Worm (Caenorhabditis elegans) whole organism, L1 larva: ENCODE measurements around the gene srj-5.

Experiments
- C34B4.2 ChIP-seq: sonication (generic microtip); optimal IDR thresholded peaks from 2 replicates; lab custom pipeline; 2017; ENCODE audit warnings: mild to moderate bottlenecking, missing genetic modification characterization, missing compliant biosample characterization
- F16B12.6 ChIP-seq: fragments of 150-350 bp; optimal IDR thresholded peaks from 2 replicates; lab custom pipeline; 2014; ENCODE audit warnings: missing biosample characterization, missing genetic modification characterization
- Y116A8C.19 ChIP-seq: sonication (generic microtip); optimal IDR thresholded peaks from 2 replicates; lab custom pipeline; 2016; ENCODE audit warnings: missing compliant biosample characterization, missing genetic modification characterization, borderline replicate concordance
- aha-1 ChIP-seq: fragments of 150-350 bp; optimal IDR thresholded peaks from 2 replicates; lab custom pipeline; 2014; ENCODE audit warnings: missing biosample characterization, missing genetic modification characterization
- alr-1 ChIP-seq: fragments of 200-800 bp; sonication (Bioruptor generic); optimal IDR thresholded peaks from 2 replicates; lab custom pipeline; 2018; ENCODE audit warnings: borderline replicate concordance, mild to moderate bottlenecking, missing genetic modification characterization, missing compliant biosample characterization
- aly-2 ChIP-seq: fragments of 150-350 bp; optimal IDR thresholded peaks from 2 replicates; lab custom pipeline; 2014; ENCODE audit warnings: missing biosample characterization, missing genetic modification characterization
- blmp-1 ChIP-seq: fragments of 150-350 bp; optimal IDR thresholded peaks from 2 replicates; lab custom pipeline; 2014; ENCODE audit warnings: missing biosample characterization, missing genetic modification characterization
- ceh-63 ChIP-seq: fragments of 200-800 bp; sonication (Bioruptor generic); optimal IDR thresholded peaks from 2 replicates; lab custom pipeline; 2018; ENCODE audit warnings: mild to moderate bottlenecking, missing genetic modification characterization, missing compliant biosample characterization
- ceh-82 ChIP-seq, 3 experiments: fragments of 150-350 bp in 1 of 3; sonication (generic microtip) in 2 of 3; optimal IDR thresholded peaks; 2 replicates each; lab custom pipeline; 2014 to 2017; ENCODE audit warnings: missing biosample characterization in 3 of 3, missing genetic modification characterization in 3 of 3
- ceh-88 ChIP-seq: fragments of 200-800 bp; sonication (Bioruptor generic); IDR thresholded peaks from 2 replicates; pipeline ENCODE4 v1.3.6; 2022; ENCODE audit warnings: missing genetic modification characterization, missing compliant biosample characterization
- ceh-90 ChIP-seq: sonication (generic microtip); optimal IDR thresholded peaks from 2 replicates; lab custom pipeline; 2016; ENCODE audit warnings: missing genetic modification characterization, missing compliant biosample characterization
- ces-1 ChIP-seq: fragments of 150-350 bp; optimal IDR thresholded peaks from 2 replicates; lab custom pipeline; 2014; ENCODE audit warnings: missing biosample characterization, missing genetic modification reagents, missing genetic modification characterization
- dpl-1 ChIP-seq, 3 experiments: fragments of 150-350 bp in 2 of 3; sonication (generic microtip) in 1 of 3; optimal IDR thresholded peaks; 2 replicates each; lab custom pipeline; 2014 to 2017; ENCODE audit warnings: missing biosample characterization in 3 of 3, missing genetic modification characterization in 3 of 3, missing genetic modification reagents in 3 of 3
- dsc-1 ChIP-seq: sonication (generic microtip); optimal IDR thresholded peaks from 2 replicates; lab custom pipeline; 2016; ENCODE audit warnings: mild to moderate bottlenecking, missing genetic modification characterization, missing compliant biosample characterization
- efl-1 ChIP-seq, 4 experiments: fragments of 150-350 bp; optimal IDR thresholded peaks in 3 of 4; peaks in 1 of 4; 1 replicate in 1 of 4; 2 replicates in 3 of 4; lab custom pipeline; 2014; ENCODE audit warnings: missing biosample characterization in 2 of 4, missing genetic modification characterization in 2 of 4, missing genetic modification reagents in 2 of 4
- efl-3 ChIP-seq: fragments of 200-800 bp; sonication (Bioruptor generic); optimal IDR thresholded peaks from 2 replicates; lab custom pipeline; 2018; ENCODE audit warnings: mild to moderate bottlenecking, missing genetic modification characterization, missing compliant biosample characterization
- egl-13 ChIP-seq: sonication (generic microtip); optimal IDR thresholded peaks from 2 replicates; lab custom pipeline; 2016; ENCODE audit warnings: missing genotype, missing genetic modification reagents, missing genetic modification characterization, missing compliant biosample characterization
- ets-5 ChIP-seq: fragments of 200-800 bp; sonication (Bioruptor generic); IDR thresholded peaks from 2 replicates; pipeline ENCODE4 v1.3.6; 2022; ENCODE audit warnings: missing genetic modification characterization, missing compliant biosample characterization
- fkh-4 ChIP-seq: sonication (generic microtip); optimal IDR thresholded peaks from 2 replicates; lab custom pipeline; 2016; ENCODE audit warnings: missing compliant biosample characterization, missing genetic modification characterization, borderline replicate concordance
- fkh-8 ChIP-seq: sonication (generic microtip); optimal IDR thresholded peaks from 2 replicates; lab custom pipeline; 2016; ENCODE audit warnings: mild to moderate bottlenecking, missing genetic modification characterization, missing compliant biosample characterization
- fos-1 ChIP-seq: fragments of 150-350 bp; optimal IDR thresholded peaks from 2 replicates; lab custom pipeline; 2014; ENCODE audit warnings: missing biosample characterization, missing genetic modification characterization
- hlh-17 ChIP-seq: fragments of 200-800 bp; sonication (Bioruptor generic); optimal IDR thresholded peaks from 2 replicates; lab custom pipeline; 2018; ENCODE audit warnings: missing genetic modification characterization, mild to moderate bottlenecking, missing compliant biosample characterization, moderate library complexity, borderline replicate concordance
- hlh-4 ChIP-seq: sonication (generic microtip); optimal IDR thresholded peaks from 2 replicates; lab custom pipeline; 2016; ENCODE audit warnings: mild to moderate bottlenecking, missing genetic modification characterization, missing compliant biosample characterization
- hpl-2 ChIP-seq: fragments of 150-350 bp; optimal IDR thresholded peaks from 2 replicates; lab custom pipeline; 2014; ENCODE audit warnings: missing biosample characterization, missing genetic modification reagents, missing genetic modification characterization
- jun-1 ChIP-seq: fragments of 150-350 bp; optimal IDR thresholded peaks from 2 replicates; lab custom pipeline; 2014; ENCODE audit warnings: missing biosample characterization, missing genetic modification reagents, missing genetic modification characterization
- lin-13 ChIP-seq: fragments of 150-350 bp; optimal IDR thresholded peaks from 2 replicates; lab custom pipeline; 2014; ENCODE audit warnings: missing biosample characterization, missing genetic modification reagents, missing genetic modification characterization
- lin-14 ChIP-seq: fragments of 200-800 bp; sonication (Bioruptor generic); optimal IDR thresholded peaks from 2 replicates; lab custom pipeline; 2018; ENCODE audit warnings: mild to moderate bottlenecking, missing genetic modification characterization, moderate library complexity, missing compliant biosample characterization
- lin-35 ChIP-seq, 2 experiments: fragments of 150-350 bp; optimal IDR thresholded peaks; 2 replicates each; lab custom pipeline; 2014; ENCODE audit warnings: missing biosample characterization in 2 of 2, missing genetic modification characterization in 2 of 2, missing genetic modification reagents in 2 of 2
- lin-39 ChIP-seq: fragments of 150-350 bp; optimal IDR thresholded peaks from 2 replicates; lab custom pipeline; 2014; ENCODE audit warnings: missing biosample characterization, missing genetic modification reagents, missing genetic modification characterization
- lir-3 ChIP-seq: sonication (generic microtip); optimal IDR thresholded peaks from 2 replicates; lab custom pipeline; 2016; ENCODE audit warnings: mild to moderate bottlenecking, missing genetic modification characterization, moderate library complexity, missing compliant biosample characterization; ENCODE audit not compliant: poor library complexity
- mab-9 ChIP-seq: fragments of 200-800 bp; sonication (Bioruptor generic); IDR thresholded peaks from 2 replicates; pipeline ENCODE4 v1.3.6; 2022; ENCODE audit warnings: missing genetic modification reagents, missing genetic modification characterization, missing compliant biosample characterization
- mef-2 ChIP-seq: fragments of 150-350 bp; optimal IDR thresholded peaks from 2 replicates; lab custom pipeline; 2014; ENCODE audit warnings: missing biosample characterization, missing genetic modification characterization
- nhr-19 ChIP-seq: fragments of 200-800 bp; sonication (Bioruptor generic); conservative IDR thresholded peaks from 2 replicates; pipeline ENCODE4 v1.3.6; 2022; ENCODE audit warnings: missing genetic modification characterization, missing compliant biosample characterization
- nhr-237 ChIP-seq: fragments of 150-350 bp; optimal IDR thresholded peaks from 2 replicates; lab custom pipeline; 2014; ENCODE audit warnings: missing biosample characterization, missing genetic modification characterization
- nhr-47 ChIP-seq: sonication (generic microtip); optimal IDR thresholded peaks from 2 replicates; lab custom pipeline; 2016; ENCODE audit warnings: mild to moderate bottlenecking, missing genetic modification characterization, moderate library complexity, missing compliant biosample characterization
- nhr-76 ChIP-seq: sonication (generic microtip); optimal IDR thresholded peaks from 2 replicates; lab custom pipeline; 2017; ENCODE audit warnings: missing biosample characterization, missing genetic modification characterization
- nhr-84 ChIP-seq: sonication (generic microtip); optimal IDR thresholded peaks from 2 replicates; lab custom pipeline; 2017; ENCODE audit warnings: missing biosample characterization, missing genetic modification characterization
- nhr-85 ChIP-seq: sonication (generic microtip); peaks from one replicate; lab custom pipeline; 2016; ENCODE audit warnings: missing genetic modification characterization, inconsistent platforms, missing compliant biosample characterization
- snu-23 ChIP-seq: sonication (generic microtip); optimal IDR thresholded peaks from 2 replicates; lab custom pipeline; 2016; ENCODE audit warnings: missing genetic modification characterization, missing compliant biosample characterization
- sox-4 ChIP-seq: sonication (generic microtip); optimal IDR thresholded peaks from 2 replicates; lab custom pipeline; 2016; ENCODE audit warnings: missing genetic modification characterization, missing compliant biosample characterization
- sptf-1 ChIP-seq: fragments of 150-350 bp; optimal IDR thresholded peaks from 2 replicates; lab custom pipeline; 2014; ENCODE audit warnings: missing biosample characterization, missing genetic modification characterization
- sup-37 ChIP-seq: fragments of 200-800 bp; sonication (Bioruptor generic); optimal IDR thresholded peaks from 2 replicates; lab custom pipeline; 2018; ENCODE audit warnings: mild to moderate bottlenecking, missing genetic modification characterization, missing compliant biosample characterization
- tbx-2 ChIP-seq: sonication (generic microtip); optimal IDR thresholded peaks from 2 replicates; lab custom pipeline; 2016; ENCODE audit warnings: missing genetic modification characterization, missing compliant biosample characterization
- unc-130 ChIP-seq: fragments of 150-350 bp; optimal IDR thresholded peaks from 2 replicates; lab custom pipeline; 2017; ENCODE audit warnings: missing biosample characterization, missing genetic modification characterization, inconsistent platforms
- unc-30 ChIP-seq: sonication (generic microtip); optimal IDR thresholded peaks from 2 replicates; lab custom pipeline; 2017; ENCODE audit warnings: missing biosample characterization, missing genetic modification characterization
- unc-62 ChIP-seq: fragments of 150-350 bp; optimal IDR thresholded peaks from 2 replicates; lab custom pipeline; 2014; ENCODE audit warnings: missing biosample characterization, missing genetic modification reagents, missing genetic modification characterization
- unc-86 ChIP-seq: sonication (generic microtip); optimal IDR thresholded peaks from 2 replicates; lab custom pipeline; 2016; ENCODE audit warnings: missing genetic modification characterization, missing compliant biosample characterization
- unc-98 ChIP-seq: fragments of 200-800 bp; sonication (Bioruptor generic); IDR thresholded peaks from 2 replicates; pipeline ENCODE4 v1.3.6; 2022; ENCODE audit warnings: missing genetic modification characterization, missing compliant biosample characterization
- vab-15 ChIP-seq: sonication (generic microtip); optimal IDR thresholded peaks from 2 replicates; lab custom pipeline; 2017; ENCODE audit warnings: missing genotype, mild to moderate bottlenecking, missing genetic modification characterization, missing compliant biosample characterization
- zag-1 ChIP-seq: fragments of 150-350 bp; optimal IDR thresholded peaks from 2 replicates; lab custom pipeline; 2014; ENCODE audit warnings: missing biosample characterization, missing genetic modification characterization
- ztf-11 ChIP-seq, 2 experiments: sonication (generic microtip); optimal IDR thresholded peaks; 2 replicates each; lab custom pipeline; 2016 to 2017; ENCODE audit warnings: missing genetic modification characterization in 2 of 2, missing biosample characterization in 1 of 2, missing compliant biosample characterization in 1 of 2
- ztf-4 ChIP-seq: fragments of 150-350 bp; optimal IDR thresholded peaks from 2 replicates; lab custom pipeline; 2014; ENCODE audit warnings: missing biosample characterization, missing genetic modification characterization

The srj-5 gene

DNA sequence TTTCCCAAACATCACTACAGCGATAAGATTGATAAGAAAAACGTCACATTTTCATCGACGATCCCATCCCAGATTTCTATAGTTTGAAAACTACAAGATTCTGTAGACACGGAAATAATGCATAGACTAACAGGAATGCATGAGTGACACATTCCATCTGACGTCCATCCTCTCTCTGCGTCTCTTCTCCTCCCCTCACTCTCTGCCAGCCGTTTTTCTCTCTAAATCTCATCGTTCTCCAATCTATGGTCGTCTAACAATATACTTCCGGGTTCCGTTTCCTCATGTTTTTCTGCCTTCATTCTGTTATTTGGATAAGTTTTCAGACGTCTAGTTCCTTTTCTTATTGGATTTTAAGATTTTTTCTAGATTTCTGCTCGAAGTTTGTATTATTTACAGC, 33.8 kb downstream of the srj-5 start, which contains the start of gene F48G7.4 (continued):
- TF ChIP-seq hlh-17 (GFP tag; lab: Kevin White, UChicago) (no peak), ceh-63 (no peak), nhr-237 (tag; lab: Kevin White, UChicago) (peak; percentile 68), unc-30 (tag; lab: Kevin White, UChicago) (no peak), dpl-1 (GFP tag; optimal IDR thresholded peaks at IDR 0.05; lab: Kevin White, UChicago) (peak; percentile 22 to 44 (median 32)), blmp-1 (tag; lab: Kevin White, UChicago) (no peak), tbx-2 (tag; lab: Kevin White, UChicago) (peak; percentile 86), ces-1 (GFP tag; lab: Kevin White, UChicago) (no peak), nhr-19 (peak; percentile 60), ceh-88 (GFP tag; lab: Robert Waterston, UW) (no peak), lin-39 (tag; lab: Kevin White, UChicago) (no peak), dsc-1 (tag; lab: Kevin White, UChicago) (peak; percentile 60), alr-1 (tag; lab: Kevin White, UChicago) (no peak), zag-1 (peak; percentile 26), fos-1 (tag; lab: Kevin White, UChicago) (peak; percentile 60), hpl-2 (GFP tag; lab: Kevin White, UChicago) (no peak), unc-98 (no peak), snu-23 (GFP tag; lab: Kevin White, UChicago) (peak; percentile 86), jun-1 (tag; lab: Kevin White, UChicago) (peak; percentile 64), aly-2 (tag; lab: Kevin White, UChicago) (peak; percentile 54), unc-62 (GFP tag; lab: Kevin White, UChicago) (no peak), fkh-4 (tag; lab: Kevin White, UChicago) (no peak), ets-5 (no peak), ztf-11 (tag; optimal IDR thresholded peaks at IDR 0.05; lab: Kevin White, UChicago) (no peak), nhr-84 (tag; lab: Kevin White, UChicago) (no peak), unc-86 (tag; lab: Kevin White, UChicago) (peak; percentile 90), vab-15 (tag; lab: Kevin White, UChicago) (no peak), lin-13 (GFP tag; lab: Kevin White, UChicago) (peak; percentile 15), ceh-90 (tag; lab: Kevin White, UChicago) (no peak), hlh-4 (tag; lab: Kevin White, UChicago) (no peak), nhr-76 (tag; lab: Kevin White, UChicago) (no peak), nhr-47 (tag; lab: Kevin White, UChicago) (peak; percentile 86), sox-4 (tag; lab: Kevin White, UChicago) (peak; percentile 13), efl-3 (GFP tag; lab: Kevin White, UChicago) (no peak), nhr-85 (peak; percentile 95), C34B4.2 (tag; lab: Kevin White, UChicago) (no peak), ztf-4 (peak; percentile 73), mab-9 (no peak), Y116A8C.19 (tag; lab: Kevin White, UChicago) (no peak), efl-1 (optimal IDR thresholded peaks at IDR 0.05; lab: Kevin White, UChicago) (peak; percentile 73 to 75), efl-1 (GFP tag; optimal IDR thresholded peaks at IDR 0.05 in 1 of 2; lab: Kevin White, UChicago) (peak in 1 of 2 experiments; percentile 47), mef-2 (tag; lab: Kevin White, UChicago) (peak; percentile 24), egl-13 (tag; lab: Kevin White, UChicago) (peak; percentile 55)

DNA sequence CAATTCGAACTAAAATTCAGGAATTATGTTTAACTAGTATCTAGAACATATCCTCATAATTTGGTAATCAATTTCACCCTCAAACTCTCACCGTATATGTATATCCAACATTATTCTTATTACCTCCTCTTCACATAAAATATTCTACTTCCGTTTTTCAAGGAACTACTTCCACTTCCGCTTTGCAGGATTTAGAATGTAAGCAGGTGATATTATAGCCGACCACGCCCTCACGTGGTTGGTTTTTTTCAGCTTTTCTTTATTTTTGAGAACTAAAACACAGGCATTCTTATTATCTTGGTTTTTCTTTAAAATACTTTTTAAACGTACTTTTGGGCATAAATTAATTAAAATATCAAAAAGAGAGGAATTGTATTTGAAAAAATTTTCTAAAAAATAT, 34.9 kb downstream of the srj-5 start:
- TF ChIP-seq nhr-85, result no peak
- TF ChIP-seq unc-98, result no peak
- no peak for TF ChIP-seq aha-1 (tag; lab: Kevin White, UChicago)
- TF ChIP-seq fkh-4 (tag; lab: Kevin White, UChicago), result no peak
- TF ChIP-seq hlh-4 (tag; lab: Kevin White, UChicago), result peak; percentile 97
- no peak for TF ChIP-seq sptf-1
- TF ChIP-seq unc-130 (tag; lab: Kevin White, UChicago), result no peak
- TF ChIP-seq lin-14, result peak; percentile 75
- TF ChIP-seq ceh-82 (tag; optimal IDR thresholded peaks at IDR 0.05; lab: Kevin White, UChicago), result no peak
- no peak for TF ChIP-seq F16B12.6 (tag; lab: Kevin White, UChicago)
- TF ChIP-seq blmp-1 (tag; lab: Kevin White, UChicago), result no peak
- TF ChIP-seq nhr-19, result no peak
- TF ChIP-seq fkh-8 (tag; lab: Kevin White, UChicago), result peak; percentile 93
- no peak for TF ChIP-seq dsc-1 (tag; lab: Kevin White, UChicago)
- TF ChIP-seq lin-35 (GFP tag; optimal IDR thresholded peaks at IDR 0.05; lab: Kevin White, UChicago), result no peak
- no peak for TF ChIP-seq sup-37
- TF ChIP-seq nhr-84 (tag; lab: Kevin White, UChicago), result no peak
- TF ChIP-seq mab-9, result no peak
- TF ChIP-seq lir-3 (tag; lab: Kevin White, UChicago), result no peak
